Fruit fly (Drosophila melanogaster): ENCODE data around the gene CG7742.

CG7742 gene

dm6 chr2L:5197200-5197599 lies 17.7 kb downstream of the CG7742 start:
- TF ChIP-seq Hr78 (GFP tag; optimal IDR thresholded peaks at IDR 0.05) = no peak
- no peak for TF ChIP-seq h (GFP tag; optimal IDR thresholded peaks at IDR 0.05)
- no peak for TF ChIP-seq Hr83 (GFP tag; optimal IDR thresholded peaks at IDR 0.05; ENCODE audit: poor library complexity, severe bottlenecking)
- no peak for TF ChIP-seq Mio (GFP tag; optimal IDR thresholded peaks at IDR 0.05)
- TF ChIP-seq GATAd (GFP tag; optimal IDR thresholded peaks at IDR 0.05) = no peak
- no peak for TF ChIP-seq CG9705 (GFP tag; optimal IDR thresholded peaks at IDR 0.05)
- no peak for TF ChIP-seq Hnf4 (GFP tag; optimal IDR thresholded peaks at IDR 0.05)
- TF ChIP-seq lola (GFP tag; optimal IDR thresholded peaks at IDR 0.05) = no peak
- no peak for TF ChIP-seq dl (GFP tag; optimal IDR thresholded peaks at IDR 0.05; ENCODE audit: insufficient read depth in 1 of 2, partially characterized antibody in 2 of 2)
- no peak for TF ChIP-seq brk (GFP tag; optimal IDR thresholded peaks at IDR 0.05)
- TF ChIP-seq sage (GFP tag; optimal IDR thresholded peaks at IDR 0.05) = no peak
- TF ChIP-seq pan (optimal IDR thresholded peaks at IDR 0.05) = no peak
- no peak for TF ChIP-seq tai (GFP tag; optimal IDR thresholded peaks at IDR 0.05)
- no peak for TF ChIP-seq usp (GFP tag; optimal IDR thresholded peaks at IDR 0.05)
- no peak for TF ChIP-seq CG32264 (GFP tag; optimal IDR thresholded peaks at IDR 0.05)
- no peak for TF ChIP-seq OdsH (GFP tag; optimal IDR thresholded peaks at IDR 0.05)
- no peak for TF ChIP-seq dsf (GFP tag; optimal IDR thresholded peaks at IDR 0.05; ENCODE audit: borderline replicate concordance)
- no peak for TF ChIP-seq sv (GFP tag; optimal IDR thresholded peaks at IDR 0.05)

dm6 chr2L:5196684-5197083 lies 18.2 kb downstream of the CG7742 start:
- TF ChIP-seq CG32264 (GFP tag; optimal IDR thresholded peaks at IDR 0.05) = no peak
- TF ChIP-seq sv (GFP tag; optimal IDR thresholded peaks at IDR 0.05) = peak; percentile 31

dm6 chr2L:5195639-5196038 lies 19.2 kb downstream of the CG7742 start:
- TF ChIP-seq Jra (GFP tag; optimal IDR thresholded peaks at IDR 0.05) (no peak), psq (GFP tag; optimal IDR thresholded peaks at IDR 0.05) (no peak), Vsx2 (GFP tag; optimal IDR thresholded peaks at IDR 0.05; ENCODE audit: partially characterized antibody) (peak; percentile 39), CrebA (GFP tag; optimal IDR thresholded peaks at IDR 0.05; ENCODE audit: borderline replicate concordance) (peak; percentile 40), sv (GFP tag; optimal IDR thresholded peaks at IDR 0.05) (no peak)

DNA sequence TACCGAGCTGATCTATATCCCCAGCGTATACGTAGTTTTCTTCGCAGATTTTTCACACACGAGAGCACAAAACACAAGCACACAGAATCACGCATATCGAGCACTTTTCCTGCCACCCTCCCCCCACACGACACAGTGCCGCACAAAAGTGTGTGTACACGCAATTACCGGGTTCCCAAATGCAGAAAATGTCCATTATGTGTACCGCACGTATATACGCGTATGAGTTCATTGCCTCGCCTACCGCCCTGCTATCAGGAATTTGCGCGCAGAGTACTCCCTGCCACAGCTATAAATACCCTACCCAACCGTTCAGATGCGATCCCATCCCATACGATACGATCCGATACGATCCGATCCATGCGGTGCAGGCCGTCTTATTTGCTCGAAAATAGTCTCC lies 28.3 kb downstream of the CG7742 start:
- TF ChIP-seq OdsH (GFP tag; optimal IDR thresholded peaks at IDR 0.05) = no peak
- TF ChIP-seq psq (GFP tag; optimal IDR thresholded peaks at IDR 0.05) = no peak
- TF ChIP-seq dmrt93B (GFP tag; optimal IDR thresholded peaks at IDR 0.05) = no peak
- no peak for TF ChIP-seq GATAd (GFP tag; optimal IDR thresholded peaks at IDR 0.05)
